Worm (Caenorhabditis elegans) whole organism, L4 larva: Measurements from ENCODE around the gene R13A5.11.

Experiments
- D1046.2 ChIP-seq: fragments of 200-800 bp; sonication (Bioruptor generic); IDR thresholded peaks from 2 replicates; pipeline ENCODE4 v1.3.6; 2022; ENCODE audit warnings: missing genetic modification characterization, missing compliant biosample characterization
- F10B5.3 ChIP-seq: sonication (generic microtip); optimal IDR thresholded peaks from 2 replicates; lab custom pipeline; 2016; ENCODE audit warnings: mild to moderate bottlenecking, missing genetic modification characterization, missing compliant biosample characterization
- T20F7.1 ChIP-seq: fragments of 200-800 bp; sonication (Bioruptor generic); optimal IDR thresholded peaks from 2 replicates; lab custom pipeline; 2018; ENCODE audit warnings: mild to moderate bottlenecking, missing genetic modification characterization, missing compliant biosample characterization
- Y105C5A.15 ChIP-seq: fragments of 200-800 bp; sonication (Bioruptor generic); IDR thresholded peaks from 2 replicates; pipeline ENCODE4 v1.3.6; 2022; ENCODE audit warnings: missing genetic modification characterization, missing compliant biosample characterization
- Y5F2A.4 ChIP-seq: fragments of 200-800 bp; sonication (Bioruptor generic); optimal IDR thresholded peaks from 2 replicates; lab custom pipeline; 2018; ENCODE audit warnings: mild to moderate bottlenecking, missing genetic modification characterization, missing compliant biosample characterization
- aha-1 ChIP-seq: fragments of 150-350 bp; peaks from one replicate; lab custom pipeline; 2014; ENCODE audit warnings: missing biosample characterization, missing genetic modification characterization
- ama-1 ChIP-seq: fragments of 150-350 bp; optimal IDR thresholded peaks from 2 replicates; lab custom pipeline; 2014; ENCODE audit warnings: inconsistent platforms, mixed read lengths
- ceh-28 ChIP-seq: fragments of 150-350 bp; optimal IDR thresholded peaks from 2 replicates; lab custom pipeline; 2014; ENCODE audit warnings: missing biosample characterization, missing genetic modification reagents, missing genetic modification characterization
- ceh-44 ChIP-seq: fragments of 200-800 bp; sonication (Bioruptor generic); IDR thresholded peaks from 2 replicates; pipeline ENCODE4 v1.3.6; 2022; ENCODE audit warnings: missing genetic modification reagents, missing genetic modification characterization, missing compliant biosample characterization
- ctbp-1 ChIP-seq: fragments of 200-800 bp; sonication (Bioruptor generic); IDR thresholded peaks from 2 replicates; pipeline ENCODE4 v1.3.6; 2022; ENCODE audit warnings: missing genetic modification reagents, missing genetic modification characterization, missing compliant biosample characterization
- daf-19 ChIP-seq: fragments of 200-800 bp; sonication (Bioruptor generic); conservative IDR thresholded peaks from 2 replicates; pipeline ENCODE4 v1.3.6; 2022; ENCODE audit warnings: missing genetic modification characterization, missing compliant biosample characterization
- dmd-6 ChIP-seq: fragments of 200-800 bp; sonication (Bioruptor generic); IDR thresholded peaks from 2 replicates; pipeline ENCODE4 v1.3.6; 2022; ENCODE audit warnings: missing genetic modification reagents, missing genetic modification characterization, missing compliant biosample characterization
- dmd-9 ChIP-seq: fragments of 200-800 bp; sonication (Bioruptor generic); IDR thresholded peaks from 2 replicates; pipeline ENCODE4 v1.3.6; 2022; ENCODE audit warnings: missing genetic modification reagents, missing genetic modification characterization, missing compliant biosample characterization
- dpl-1 ChIP-seq: fragments of 150-350 bp; optimal IDR thresholded peaks from 2 replicates; lab custom pipeline; 2014; ENCODE audit warnings: missing biosample characterization, missing genetic modification reagents, missing genetic modification characterization
- egl-27 ChIP-seq: sonication (generic microtip); optimal IDR thresholded peaks from 3 replicates; lab custom pipeline; 2017; ENCODE audit warnings: missing biosample characterization, missing genetic modification reagents, missing genetic modification characterization
- fkh-10 ChIP-seq: fragments of 150-350 bp; optimal IDR thresholded peaks from 2 replicates; lab custom pipeline; 2014; ENCODE audit warnings: missing biosample characterization, missing genetic modification reagents, missing genetic modification characterization
- fos-1 ChIP-seq: fragments of 150-350 bp; optimal IDR thresholded peaks from 2 replicates; lab custom pipeline; 2014; ENCODE audit warnings: missing biosample characterization, missing genetic modification characterization
- hlh-30 ChIP-seq: sonication (generic microtip); optimal IDR thresholded peaks from 2 replicates; lab custom pipeline; 2017; ENCODE audit warnings: antibody characterized with exemption, mild to moderate bottlenecking, missing genetic modification characterization, missing compliant biosample characterization; ENCODE audit not compliant: insufficient read depth
- hmg-1.1 ChIP-seq: fragments of 200-800 bp; sonication (Bioruptor generic); IDR thresholded peaks from 2 replicates; pipeline ENCODE4 v1.3.6; 2022; ENCODE audit warnings: missing genetic modification reagents, missing genetic modification characterization, missing compliant biosample characterization
- lim-7 ChIP-seq: fragments of 200-800 bp; sonication (Bioruptor generic); IDR thresholded peaks from 2 replicates; pipeline ENCODE4 v1.3.6; 2022; ENCODE audit warnings: missing genetic modification characterization, missing compliant biosample characterization
- lsy-2 ChIP-seq, 2 experiments: fragments of 150-350 bp in 1 of 2; sonication (generic microtip) in 1 of 2; optimal IDR thresholded peaks; 2 replicates each; lab custom pipeline; 2014 to 2017; ENCODE audit warnings: missing biosample characterization in 2 of 2, missing genetic modification characterization in 2 of 2
- madf-5 ChIP-seq, 2 experiments: fragments of 200-800 bp; sonication (Bioruptor generic); IDR thresholded peaks; 2 replicates each; pipeline ENCODE4 v1.3.6; 2022; ENCODE audit warnings: missing compliant biosample characterization in 2 of 2, missing genetic modification characterization in 2 of 2
- mep-1 ChIP-seq: fragments of 150-350 bp; sonication (generic microtip); optimal IDR thresholded peaks from 3 replicates; lab custom pipeline; 2014; ENCODE audit warnings: missing biosample characterization, missing genetic modification characterization
- mes-2 ChIP-seq: sonication (generic microtip); optimal IDR thresholded peaks from 2 replicates; lab custom pipeline; 2016; ENCODE audit warnings: missing genotype, mild to moderate bottlenecking, missing genetic modification characterization, missing compliant biosample characterization; ENCODE audit not compliant: poor library complexity, severe bottlenecking
- mxl-2 ChIP-seq: fragments of 200-800 bp; sonication (Bioruptor generic); conservative IDR thresholded peaks from 2 replicates; pipeline ENCODE4 v1.3.6; 2022; ENCODE audit warnings: missing genetic modification reagents, missing genetic modification characterization, missing compliant biosample characterization
- nhr-10 ChIP-seq: fragments of 150-350 bp; optimal IDR thresholded peaks from 2 replicates; lab custom pipeline; 2014; ENCODE audit warnings: missing biosample characterization, missing genetic modification characterization
- nhr-11 ChIP-seq: fragments of 150-350 bp; optimal IDR thresholded peaks from 2 replicates; lab custom pipeline; 2014; ENCODE audit warnings: missing biosample characterization, missing genetic modification characterization
- nhr-111 ChIP-seq: fragments of 200-800 bp; sonication (Bioruptor generic); optimal IDR thresholded peaks from 2 replicates; lab custom pipeline; 2018; ENCODE audit warnings: mild to moderate bottlenecking, missing genetic modification characterization, missing compliant biosample characterization
- nhr-28 ChIP-seq: fragments of 150-350 bp; optimal IDR thresholded peaks from 2 replicates; lab custom pipeline; 2014; ENCODE audit warnings: missing biosample characterization, missing genetic modification characterization
- nhr-41 ChIP-seq: fragments of 200-800 bp; sonication (Bioruptor generic); IDR thresholded peaks from 2 replicates; pipeline ENCODE4 v1.3.6; 2022; ENCODE audit warnings: missing genetic modification reagents, missing genetic modification characterization, missing compliant biosample characterization
- nhr-42 ChIP-seq: fragments of 200-800 bp; sonication (Bioruptor generic); IDR thresholded peaks from 2 replicates; pipeline ENCODE4 v1.3.6; 2022; ENCODE audit warnings: missing genetic modification characterization, missing compliant biosample characterization
- nhr-48 ChIP-seq: sonication (generic microtip); optimal IDR thresholded peaks from 2 replicates; lab custom pipeline; 2016; ENCODE audit warnings: mild to moderate bottlenecking, missing genetic modification characterization, missing compliant biosample characterization
- nhr-6 ChIP-seq: fragments of 150-350 bp; optimal IDR thresholded peaks from 2 replicates; lab custom pipeline; 2014; ENCODE audit warnings: missing biosample characterization, missing genetic modification characterization
- nhr-76 ChIP-seq: fragments of 150-350 bp; optimal IDR thresholded peaks from 2 replicates; lab custom pipeline; 2014; ENCODE audit warnings: missing biosample characterization, missing genetic modification characterization
- php-3 ChIP-seq: fragments of 200-800 bp; sonication (Bioruptor generic); IDR thresholded peaks from 2 replicates; pipeline ENCODE4 v1.3.6; 2022; ENCODE audit warnings: missing genetic modification reagents, missing genetic modification characterization, missing compliant biosample characterization
- rbr-2 ChIP-seq: sonication (generic microtip); optimal IDR thresholded peaks from 2 replicates; lab custom pipeline; 2016; ENCODE audit warnings: missing genotype, missing genetic modification characterization, missing compliant biosample characterization
- saeg-2 ChIP-seq: fragments of 200-800 bp; sonication (Bioruptor generic); IDR thresholded peaks from 2 replicates; pipeline ENCODE4 v1.3.6; 2022; ENCODE audit warnings: missing genetic modification reagents, missing genetic modification characterization, missing compliant biosample characterization
- sdz-12 ChIP-seq: fragments of 200-800 bp; sonication (Bioruptor generic); optimal IDR thresholded peaks from 2 replicates; lab custom pipeline; 2018; ENCODE audit warnings: mild to moderate bottlenecking, missing genetic modification characterization, missing compliant biosample characterization
- skn-1 ChIP-seq: fragments of 150-350 bp; optimal IDR thresholded peaks from 2 replicates; lab custom pipeline; 2014; ENCODE audit warnings: missing biosample characterization, missing genetic modification characterization
- snpc-4 ChIP-seq: fragments of 150-350 bp; optimal IDR thresholded peaks from 2 replicates; lab custom pipeline; 2014; ENCODE audit warnings: missing biosample characterization, missing genetic modification characterization
- spr-1 ChIP-seq: sonication (generic microtip); optimal IDR thresholded peaks from 2 replicates; lab custom pipeline; 2016; ENCODE audit warnings: mild to moderate bottlenecking, missing genetic modification characterization, missing compliant biosample characterization
- spr-3 ChIP-seq: fragments of 200-800 bp; sonication (Bioruptor generic); optimal IDR thresholded peaks from 2 replicates; lab custom pipeline; 2018; ENCODE audit warnings: mild to moderate bottlenecking, missing genetic modification characterization, missing compliant biosample characterization
- tag-97 ChIP-seq: fragments of 200-800 bp; sonication (Bioruptor generic); IDR thresholded peaks from 2 replicates; pipeline ENCODE4 v1.3.6; 2022; ENCODE audit warnings: missing genetic modification characterization, missing compliant biosample characterization
- unc-130 ChIP-seq: sonication (generic microtip); optimal IDR thresholded peaks from 2 replicates; lab custom pipeline; 2016; ENCODE audit warnings: missing genetic modification reagents, missing genetic modification characterization, missing compliant biosample characterization
- unc-62 ChIP-seq, 3 experiments: fragments of 150-350 bp in 1 of 3; sonication (generic microtip); optimal IDR thresholded peaks in 2 of 3; peaks in 1 of 3; 1 replicate in 1 of 3; 2 replicates in 2 of 3; lab custom pipeline; 2014 to 2017; ENCODE audit warnings: missing biosample characterization in 3 of 3, missing genetic modification characterization in 3 of 3, missing genetic modification reagents in 3 of 3, missing genotype in 1 of 3
- zag-1 ChIP-seq: fragments of 150-350 bp; optimal IDR thresholded peaks from 2 replicates; lab custom pipeline; 2014; ENCODE audit warnings: missing biosample characterization, missing genetic modification characterization
- zfp-3 ChIP-seq: fragments of 200-800 bp; sonication (Bioruptor generic); conservative IDR thresholded peaks from 2 replicates; pipeline ENCODE4 v1.3.6; 2022; ENCODE audit warnings: missing genetic modification reagents, missing genetic modification characterization, missing compliant biosample characterization
- zip-2 ChIP-seq: fragments of 150-350 bp; optimal IDR thresholded peaks from 2 replicates; lab custom pipeline; 2014; ENCODE audit warnings: missing biosample characterization, missing genetic modification characterization

R13A5.11 gene

ce11 chrIII:7584131-7584646 lies 8.9 kb downstream of the R13A5.11 start, which contains the start of gene cup-5 (continued):
- TF ChIP-seq nhr-111 (GFP tag; lab: Kevin White, UChicago) (no peak), Y105C5A.15 (GFP tag; lab: Robert Waterston, UW) (no peak), php-3 (GFP tag; lab: Robert Waterston, UW) (no peak), nhr-6 (tag; lab: Kevin White, UChicago) (no peak), lim-7 (GFP tag; lab: Robert Waterston, UW) (no peak)

ce11 chrIII:7582885-7583284 lies 10.2 kb downstream of the R13A5.11 start, which contains the start of gene R13A5.10:
R13A5.10 (minus strand) TSS chrIII:7582985.
- no peak for TF ChIP-seq zip-2
- no peak for TF ChIP-seq nhr-28 (tag; lab: Kevin White, UChicago)
- no peak for TF ChIP-seq egl-27 (tag; lab: Kevin White, UChicago)
- no peak for TF ChIP-seq hlh-30
- no peak for TF ChIP-seq spr-1 (tag; lab: Kevin White, UChicago)
- TF ChIP-seq mxl-2 (GFP tag; lab: Robert Waterston, UW), result no peak
- TF ChIP-seq nhr-11 (tag; lab: Kevin White, UChicago), result no peak
- no peak for TF ChIP-seq ceh-28
- TF ChIP-seq dmd-9, result no peak
- no peak for TF ChIP-seq ceh-44
- TF ChIP-seq fos-1 (tag; lab: Kevin White, UChicago), result no peak

- no peak for TF ChIP-seq spr-1 (tag; lab: Kevin White, UChicago)
- no peak for TF ChIP-seq dmd-9
- no peak for TF ChIP-seq spr-3 (GFP tag; lab: Kevin White, UChicago)
- TF ChIP-seq D1046.2 (GFP tag; lab: Robert Waterston, UW), result no peak
- TF ChIP-seq T20F7.1 (GFP tag; lab: Kevin White, UChicago), result no peak
- TF ChIP-seq zag-1 (tag; lab: Kevin White, UChicago), result no peak
- no peak for TF ChIP-seq F10B5.3 (tag; lab: Kevin White, UChicago)
- TF ChIP-seq fkh-10, result peak; percentile 18
- TF ChIP-seq hlh-30, result peak; percentile 8
- no peak for TF ChIP-seq ctbp-1 (GFP tag; lab: Robert Waterston, UW)
- TF ChIP-seq unc-130, result no peak
- TF ChIP-seq nhr-76 (tag; lab: Kevin White, UChicago), result no peak
- TF ChIP-seq unc-62 (GFP tag; optimal IDR thresholded peaks at IDR 0.05 in 1 of 2; lab: Kevin White, UChicago), result peak in 1 of 2 experiments; percentile 91
- no peak for TF ChIP-seq unc-62 (tag; optimal IDR thresholded peaks at IDR 0.05; lab: Kevin White, UChicago)
- no peak for TF ChIP-seq nhr-11 (tag; lab: Kevin White, UChicago)
- peak; percentile 52 for TF ChIP-seq rbr-2 (tag; lab: Kevin White, UChicago)
- TF ChIP-seq daf-19, result no peak
- TF ChIP-seq ama-1 (lab: Kevin White, UChicago), result no peak
- TF ChIP-seq mes-2 (tag; lab: Kevin White, UChicago), result peak; percentile 3
- no peak for TF ChIP-seq snpc-4 (tag; lab: Kevin White, UChicago)
- TF ChIP-seq mep-1 (tag; lab: Kevin White, UChicago), result peak; percentile 62
- no peak for TF ChIP-seq nhr-10
- no peak for TF ChIP-seq php-3 (GFP tag; lab: Robert Waterston, UW)
- TF ChIP-seq nhr-48, result no peak
- TF ChIP-seq sdz-12 (GFP tag; lab: Kevin White, UChicago), result no peak
- no peak for TF ChIP-seq nhr-42
- no peak for TF ChIP-seq tag-97
- TF ChIP-seq dmd-6 (GFP tag; lab: Robert Waterston, UW), result no peak
- no peak for TF ChIP-seq zip-2
- no peak for TF ChIP-seq skn-1
- no peak for TF ChIP-seq nhr-41
- peak; percentile 60 for TF ChIP-seq hmg-1.1 (GFP tag; lab: Robert Waterston, UW)
- TF ChIP-seq Y5F2A.4, result no peak
- no peak for TF ChIP-seq saeg-2
- TF ChIP-seq fos-1 (tag; lab: Kevin White, UChicago), result no peak
- TF ChIP-seq dpl-1 (GFP tag; lab: Kevin White, UChicago), result no peak
- TF ChIP-seq aha-1, result peak; percentile 97
- no peak for TF ChIP-seq zfp-3 (GFP tag; lab: Robert Waterston, UW)
- no peak for TF ChIP-seq madf-5 (GFP tag; IDR thresholded peaks at IDR 0.05; lab: Robert Waterston, UW)
- peak; percentile 26 to 66 for TF ChIP-seq lsy-2 (tag; optimal IDR thresholded peaks at IDR 0.05; lab: Kevin White, UChicago)
Observed at ce11 chrIII:7580586-7580985, 12.5 kb downstream of the R13A5.11 start.
